Fruit fly (Drosophila melanogaster) whole organism, embryonic: Measurements from ENCODE around the gene Ugt303B1.
A peak's percentile ranks its signal among the peaks of the same experiment; 100 is the strongest.

ENCODE experiments used
- Aef1 ChIP-seq: fragments of 200-800 bp; sonication (Bioruptor generic); IDR thresholded peaks from 3 replicates; pipeline ENCODE4 v1.3.6; 2022; ENCODE audit warnings: missing biosample characterization, missing genetic modification characterization
- C15 ChIP-seq: fragments of 200-800 bp; sonication (Bioruptor generic); IDR thresholded peaks from 3 replicates; pipeline ENCODE4 v1.3.6; 2022; ENCODE audit warnings: missing biosample characterization, missing genetic modification characterization
- CG12071 ChIP-seq: fragments of 200-800 bp; sonication (Bioruptor generic); optimal IDR thresholded peaks from 3 replicates; lab custom pipeline; 2018; ENCODE audit warnings: missing biosample characterization, mild to moderate bottlenecking, missing genetic modification characterization
- CG13287 ChIP-seq: fragments of 200-800 bp; sonication (Bioruptor generic); IDR thresholded peaks from 2 replicates; pipeline ENCODE4 v1.3.6; 2022; ENCODE audit warnings: missing biosample characterization, missing genetic modification characterization; ENCODE audit not compliant: partially characterized antibody
- CG13894 ChIP-seq: fragments of 200-800 bp; sonication (Bioruptor generic); optimal IDR thresholded peaks from 3 replicates; lab custom pipeline; 2018; ENCODE audit warnings: missing biosample characterization, mild to moderate bottlenecking, missing genetic modification characterization, moderate library complexity
- CG14050 ChIP-seq: fragments of 200-800 bp; sonication (Bioruptor generic); IDR thresholded peaks from 3 replicates; pipeline ENCODE4 v1.3.6; 2022; ENCODE audit warnings: missing biosample characterization, missing genetic modification characterization
- CG17829 ChIP-seq: fragments of 200-800 bp; optimal IDR thresholded peaks from 2 replicates; lab custom pipeline; 2019; ENCODE audit warnings: missing biosample characterization, mild to moderate bottlenecking, missing genetic modification characterization, moderate library complexity
- CG18764 ChIP-seq: fragments of 200-800 bp; sonication (Bioruptor generic); optimal IDR thresholded peaks from 3 replicates; lab custom pipeline; 2016; ENCODE audit warnings: missing biosample characterization, missing genetic modification characterization
- CG30020 ChIP-seq: fragments of 200-800 bp; optimal IDR thresholded peaks from 2 replicates; lab custom pipeline; 2019; ENCODE audit warnings: missing biosample characterization, mild to moderate bottlenecking, missing genetic modification characterization, moderate library complexity
- CG34376 ChIP-seq: fragments of 200-800 bp; sonication (Bioruptor generic); optimal IDR thresholded peaks from 2 replicates; lab custom pipeline; 2018; ENCODE audit warnings: missing biosample characterization, mild to moderate bottlenecking, missing genetic modification characterization
- CG7786 ChIP-seq: fragments of 200-800 bp; sonication (Bioruptor generic); optimal IDR thresholded peaks from 2 replicates; lab custom pipeline; 2016; ENCODE audit warnings: missing biosample characterization, missing genetic modification characterization
- CG7987 ChIP-seq: fragments of 200-800 bp; sonication (Bioruptor generic); optimal IDR thresholded peaks from 2 replicates; lab custom pipeline; 2018; ENCODE audit warnings: missing biosample characterization, mild to moderate bottlenecking, missing genetic modification characterization, moderate library complexity
- CG8765 ChIP-seq: fragments of 200-800 bp; sonication (Bioruptor generic); IDR thresholded peaks from 2 replicates; pipeline ENCODE4 v1.3.6; 2022; ENCODE audit warnings: missing biosample characterization, missing genetic modification characterization
- CG9817 ChIP-seq: fragments of 200-800 bp; sonication (Bioruptor generic); optimal IDR thresholded peaks from 2 replicates; lab custom pipeline; 2018; ENCODE audit warnings: missing biosample characterization, mild to moderate bottlenecking, missing genetic modification characterization, moderate library complexity
- CHES-1-like ChIP-seq: fragments of 200-800 bp; sonication (Bioruptor generic); optimal IDR thresholded peaks from 2 replicates; lab custom pipeline; 2016; ENCODE audit warnings: missing biosample characterization, missing genetic modification characterization
- CTCF ChIP-seq: fragments of 200-800 bp; sonication (Bioruptor generic); optimal IDR thresholded peaks from 2 replicates; lab custom pipeline; 2017; ENCODE audit warnings: missing biosample characterization, mild to moderate bottlenecking, missing genetic modification characterization, moderate library complexity
- Drgx ChIP-seq: fragments of 200-800 bp; sonication (Bioruptor generic); IDR thresholded peaks from 2 replicates; pipeline ENCODE4 v1.3.6; 2022; ENCODE audit warnings: missing biosample characterization, missing genetic modification characterization
- Ets65A ChIP-seq: fragments of 200-800 bp; sonication (Bioruptor generic); peaks from one replicate; lab custom pipeline; 2016; ENCODE audit warnings: missing biosample characterization, missing genetic modification characterization
- Ets97D ChIP-seq: fragments of 200-800 bp; sonication (Bioruptor generic); optimal IDR thresholded peaks from 3 replicates; lab custom pipeline; 2016; ENCODE audit warnings: missing biosample characterization, missing genetic modification characterization
- HLH3B ChIP-seq: fragments of 200-800 bp; sonication (Bioruptor generic); IDR thresholded peaks from 2 replicates; pipeline ENCODE4 v1.3.6; 2022; ENCODE audit warnings: missing biosample characterization, missing genetic modification characterization
- HLH4C ChIP-seq: fragments of 200-800 bp; sonication (Bioruptor generic); IDR thresholded peaks from 3 replicates; pipeline ENCODE4 v1.3.6; 2022; ENCODE audit warnings: missing biosample characterization, missing genetic modification characterization; ENCODE audit not compliant: partially characterized antibody
- HmgD ChIP-seq: fragments of 200-800 bp; sonication (Bioruptor generic); optimal IDR thresholded peaks from 3 replicates; lab custom pipeline; 2016; ENCODE audit warnings: missing biosample characterization, missing genetic modification characterization
- Meics ChIP-seq: fragments of 200-800 bp; sonication (Bioruptor generic); optimal IDR thresholded peaks from 2 replicates; lab custom pipeline; 2017; ENCODE audit warnings: missing biosample characterization, mild to moderate bottlenecking, missing genetic modification characterization
- Sox100B ChIP-seq: fragments of 200-800 bp; sonication (Bioruptor generic); optimal IDR thresholded peaks from 3 replicates; lab custom pipeline; 2018; ENCODE audit warnings: missing biosample characterization, mild to moderate bottlenecking, missing genetic modification characterization
- Sry-δ ChIP-seq: fragments of 200-800 bp; sonication (Bioruptor generic); optimal IDR thresholded peaks from 2 replicates; lab custom pipeline; 2016; ENCODE audit warnings: missing biosample characterization, missing genetic modification characterization
- TFAM ChIP-seq: fragments of 200-800 bp; sonication (Bioruptor generic); optimal IDR thresholded peaks from 2 replicates; lab custom pipeline; 2017; ENCODE audit warnings: missing biosample characterization, missing genetic modification characterization, inconsistent platforms
- ap ChIP-seq: fragments of 200-800 bp; sonication (Bioruptor generic); IDR thresholded peaks from 2 replicates; pipeline ENCODE4 v1.3.6; 2022; ENCODE audit warnings: missing biosample characterization, missing genetic modification characterization
- corto ChIP-seq: fragments of 200-800 bp; sonication (Bioruptor generic); optimal IDR thresholded peaks from 2 replicates; lab custom pipeline; 2016; ENCODE audit warnings: missing biosample characterization, mild to moderate bottlenecking, missing genetic modification characterization, moderate library complexity
- crp ChIP-seq, 2 experiments: fragments of 200-800 bp; sonication (Bioruptor generic); optimal IDR thresholded peaks; 2 replicates in 1 of 2; 3 replicates in 1 of 2; lab custom pipeline; 2017; ENCODE audit warnings: missing biosample characterization in 2 of 2, missing genetic modification characterization in 2 of 2, mild to moderate bottlenecking in 1 of 2, moderate library complexity in 1 of 2
- fd96Cb ChIP-seq: fragments of 200-800 bp; sonication (Bioruptor generic); optimal IDR thresholded peaks from 2 replicates; lab custom pipeline; 2018; ENCODE audit warnings: missing biosample characterization, mild to moderate bottlenecking, missing genetic modification characterization, moderate library complexity
- lbe ChIP-seq: fragments of 200-800 bp; sonication (Bioruptor generic); optimal IDR thresholded peaks from 2 replicates; lab custom pipeline; 2016; ENCODE audit warnings: missing biosample characterization, mild to moderate bottlenecking, missing genetic modification characterization
- lov ChIP-seq, 2 experiments: fragments of 200-800 bp in 1 of 2; fragments of >200 bp in 1 of 2; sonication (Bioruptor generic) in 1 of 2; IDR thresholded peaks in 1 of 2; optimal IDR thresholded peaks in 1 of 2; 2 replicates in 1 of 2; 3 replicates in 1 of 2; pipeline versions ENCODE4 v1.3.6 to Lab custom; 2017 to 2022; ENCODE audit warnings: missing biosample characterization in 1 of 2, missing genetic modification characterization in 1 of 2
- nom ChIP-seq: fragments of 200-800 bp; sonication (Bioruptor generic); optimal IDR thresholded peaks from 2 replicates; lab custom pipeline; 2017; ENCODE audit warnings: missing biosample characterization, missing genetic modification characterization, mild to moderate bottlenecking, moderate library complexity, missing genetic modification reagents
- p53 ChIP-seq: fragments of 200-800 bp; sonication (Bioruptor generic); optimal IDR thresholded peaks from 2 replicates; lab custom pipeline; 2016; ENCODE audit warnings: missing biosample characterization, missing genetic modification characterization
- salm ChIP-seq: fragments of 200-800 bp; sonication (Bioruptor generic); optimal IDR thresholded peaks from 2 replicates; lab custom pipeline; 2018; ENCODE audit warnings: missing biosample characterization, mild to moderate bottlenecking, missing genetic modification characterization
- schlank ChIP-seq: fragments of 200-800 bp; sonication (Bioruptor generic); optimal IDR thresholded peaks from 2 replicates; lab custom pipeline; 2018; ENCODE audit warnings: missing biosample characterization, mild to moderate bottlenecking, missing genetic modification characterization

Ugt303B1 gene

dm6 chr3R:23509408-23509940, 27.0 kb downstream of the Ugt303B1 start:
- TF ChIP-seq CG13287 (GFP tag; lab: Robert Waterston, UW) (no peak), TFAM (no peak), Aef1 (GFP tag; lab: Robert Waterston, UW) (no peak), crp (GFP tag; optimal IDR thresholded peaks at IDR 0.05; lab: Kevin White, UChicago) (no peak), CG34376 (GFP tag; lab: Kevin White, UChicago) (no peak), CTCF (GFP tag; lab: Kevin White, UChicago) (peak; percentile 70)

dm6 chr3R:23508304-23508703, 28.2 kb downstream of the Ugt303B1 start:
- TF ChIP-seq p53 (GFP tag; lab: Kevin White, UChicago) (no peak), lbe (GFP tag; lab: Kevin White, UChicago) (peak; percentile 83), nom (GFP tag; lab: Kevin White, UChicago) (peak; percentile 36), HLH3B (GFP tag; lab: Robert Waterston, UW) (0 out of 2 replicates have a peak, but pooled peaks have one; percentile 5), CG8765 (GFP tag; lab: Robert Waterston, UW) (no peak), CG13287 (GFP tag; lab: Robert Waterston, UW) (no peak), CG7987 (GFP tag; lab: Kevin White, UChicago) (no peak), Drgx (0 out of 2 replicates have a peak, but pooled peaks have one; percentile 10), CG13894 (tag; lab: Kevin White, UChicago) (no peak), ap (GFP tag; lab: Robert Waterston, UW) (no peak), corto (peak; percentile 65)

dm6 chr3R:23507376-23507775, 29.1 kb downstream of the Ugt303B1 start, which contains the start of gene CG34289:
Gene CG34289, minus strand, starts transcription at chr3R:23507476.
- TF ChIP-seq CG17829 (no peak), schlank (tag; lab: Kevin White, UChicago) (no peak), CHES-1-like (GFP tag; lab: Kevin White, UChicago) (no peak), C15 (GFP tag; lab: Robert Waterston, UW) (no peak), Ets65A (no peak), Ets97D (no peak), CG12071 (GFP tag; lab: Kevin White, UChicago) (no peak), CG7786 (GFP tag; lab: Kevin White, UChicago) (no peak), Meics (GFP tag; lab: Kevin White, UChicago) (no peak), HLH4C (GFP tag; lab: Robert Waterston, UW) (no peak), Sry-δ (GFP tag; lab: Kevin White, UChicago) (no peak), lov (optimal IDR thresholded peaks at IDR 0.05; lab: Kevin White, UChicago) (no peak), lov (GFP tag; IDR thresholded peaks at IDR 0.05; lab: Robert Waterston, UW) (no peak), CG18764 (GFP tag; lab: Kevin White, UChicago) (no peak), Sox100B (GFP tag; lab: Kevin White, UChicago) (no peak), HmgD (no peak), fd96Cb (tag; lab: Kevin White, UChicago) (no peak), salm (tag; lab: Kevin White, UChicago) (no peak), CG30020 (tag; lab: Kevin White, UChicago) (no peak), CG14050 (GFP tag; lab: Robert Waterston, UW) (no peak), CG9817 (tag; lab: Kevin White, UChicago) (no peak)
